Worm (Caenorhabditis elegans) whole organism, L1 larva: ENCODE results near the gene flp-18.
A peak's percentile ranks its signal among the peaks of the same experiment; 100 is the strongest.

ENCODE experiments used
- aha-1 ChIP-seq: fragments of 150-350 bp; optimal IDR thresholded peaks from 2 replicates; lab custom pipeline; 2014; ENCODE audit warnings: missing biosample characterization, missing genetic modification characterization
- ama-1 ChIP-seq: fragments of 150-350 bp; optimal IDR thresholded peaks from 2 replicates; lab custom pipeline; 2014
- ceh-63 ChIP-seq: fragments of 200-800 bp; sonication (Bioruptor generic); optimal IDR thresholded peaks from 2 replicates; lab custom pipeline; 2018; ENCODE audit warnings: mild to moderate bottlenecking, missing genetic modification characterization, missing compliant biosample characterization
- ceh-88 ChIP-seq: fragments of 200-800 bp; sonication (Bioruptor generic); IDR thresholded peaks from 2 replicates; pipeline ENCODE4 v1.3.6; 2022; ENCODE audit warnings: missing genetic modification characterization, missing compliant biosample characterization
- ces-1 ChIP-seq: fragments of 150-350 bp; optimal IDR thresholded peaks from 2 replicates; lab custom pipeline; 2014; ENCODE audit warnings: missing biosample characterization, missing genetic modification reagents, missing genetic modification characterization
- dsc-1 ChIP-seq: sonication (generic microtip); optimal IDR thresholded peaks from 2 replicates; lab custom pipeline; 2016; ENCODE audit warnings: mild to moderate bottlenecking, missing genetic modification characterization, missing compliant biosample characterization
- efl-1 ChIP-seq, 4 experiments: fragments of 150-350 bp; optimal IDR thresholded peaks in 3 of 4; peaks in 1 of 4; 1 replicate in 1 of 4; 2 replicates in 3 of 4; lab custom pipeline; 2014; ENCODE audit warnings: missing biosample characterization in 2 of 4, missing genetic modification characterization in 2 of 4, missing genetic modification reagents in 2 of 4
- efl-3 ChIP-seq: fragments of 200-800 bp; sonication (Bioruptor generic); optimal IDR thresholded peaks from 2 replicates; lab custom pipeline; 2018; ENCODE audit warnings: mild to moderate bottlenecking, missing genetic modification characterization, missing compliant biosample characterization
- egl-27 ChIP-seq, 2 experiments: fragments of 150-350 bp in 1 of 2; sonication (generic microtip); optimal IDR thresholded peaks; 3 replicates each; lab custom pipeline; 2017 to 2018; ENCODE audit warnings: missing biosample characterization in 2 of 2, missing genetic modification characterization in 2 of 2, missing genetic modification reagents in 2 of 2
- elt-2 ChIP-seq: sonication (generic microtip); optimal IDR thresholded peaks from 2 replicates; lab custom pipeline; 2016; ENCODE audit warnings: missing genetic modification characterization, mild to moderate bottlenecking, inconsistent platforms, missing compliant biosample characterization, missing genetic modification reagents
- elt-3 ChIP-seq, 6 experiments: fragments of 150-350 bp in 1 of 6; sonication (generic microtip); optimal IDR thresholded peaks; 2 replicates each; lab custom pipeline; 2017 to 2018; ENCODE audit warnings: missing biosample characterization in 6 of 6, missing genetic modification characterization in 6 of 6, inconsistent platforms in 1 of 6
- fos-1 ChIP-seq: fragments of 150-350 bp; optimal IDR thresholded peaks from 2 replicates; lab custom pipeline; 2014; ENCODE audit warnings: missing biosample characterization, missing genetic modification characterization
- hlh-4 ChIP-seq: sonication (generic microtip); optimal IDR thresholded peaks from 2 replicates; lab custom pipeline; 2016; ENCODE audit warnings: mild to moderate bottlenecking, missing genetic modification characterization, missing compliant biosample characterization
- lin-13 ChIP-seq: fragments of 150-350 bp; optimal IDR thresholded peaks from 2 replicates; lab custom pipeline; 2014; ENCODE audit warnings: missing biosample characterization, missing genetic modification reagents, missing genetic modification characterization
- lin-15B ChIP-seq: fragments of 150-350 bp; sonication (generic microtip); optimal IDR thresholded peaks from 3 replicates; lab custom pipeline; 2014; ENCODE audit warnings: missing biosample characterization, missing genetic modification characterization
- lin-35 ChIP-seq, 2 experiments: fragments of 150-350 bp; optimal IDR thresholded peaks; 2 replicates each; lab custom pipeline; 2014; ENCODE audit warnings: missing biosample characterization in 2 of 2, missing genetic modification characterization in 2 of 2, missing genetic modification reagents in 2 of 2
- lsy-2 ChIP-seq, 2 experiments: fragments of 150-350 bp; optimal IDR thresholded peaks; 2 replicates each; lab custom pipeline; 2014; ENCODE audit warnings: missing biosample characterization in 2 of 2, missing genetic modification characterization in 2 of 2
- nhr-11 ChIP-seq: fragments of 150-350 bp; optimal IDR thresholded peaks from 2 replicates; lab custom pipeline; 2014; ENCODE audit warnings: missing biosample characterization, missing genetic modification characterization
- nhr-20 ChIP-seq: sonication (generic microtip); optimal IDR thresholded peaks from 2 replicates; lab custom pipeline; 2016; ENCODE audit warnings: mild to moderate bottlenecking, missing genetic modification characterization, missing compliant biosample characterization
- nhr-237 ChIP-seq: fragments of 150-350 bp; optimal IDR thresholded peaks from 2 replicates; lab custom pipeline; 2014; ENCODE audit warnings: missing biosample characterization, missing genetic modification characterization
- nhr-28 ChIP-seq: fragments of 150-350 bp; optimal IDR thresholded peaks from 2 replicates; lab custom pipeline; 2014; ENCODE audit warnings: missing biosample characterization, missing genetic modification characterization
- nhr-47 ChIP-seq: sonication (generic microtip); optimal IDR thresholded peaks from 2 replicates; lab custom pipeline; 2016; ENCODE audit warnings: mild to moderate bottlenecking, missing genetic modification characterization, moderate library complexity, missing compliant biosample characterization
- nhr-71 ChIP-seq: sonication (generic microtip); optimal IDR thresholded peaks from 2 replicates; lab custom pipeline; 2016; ENCODE audit warnings: mild to moderate bottlenecking, missing genetic modification characterization, moderate library complexity, missing compliant biosample characterization
- nhr-77 ChIP-seq: fragments of 150-350 bp; optimal IDR thresholded peaks from 2 replicates; lab custom pipeline; 2014; ENCODE audit warnings: missing biosample characterization, missing genetic modification characterization
- nhr-84 ChIP-seq: sonication (generic microtip); optimal IDR thresholded peaks from 2 replicates; lab custom pipeline; 2017; ENCODE audit warnings: missing biosample characterization, missing genetic modification characterization
- nhr-85 ChIP-seq: sonication (generic microtip); peaks from one replicate; lab custom pipeline; 2016; ENCODE audit warnings: missing genetic modification characterization, inconsistent platforms, missing compliant biosample characterization
- pag-3 ChIP-seq: sonication (generic microtip); optimal IDR thresholded peaks from 2 replicates; lab custom pipeline; 2017; ENCODE audit warnings: missing genetic modification characterization, mild to moderate bottlenecking, missing compliant biosample characterization, antibody characterized with exemption, borderline replicate concordance; ENCODE audit not compliant: insufficient read depth
- pax-3 ChIP-seq: fragments of 200-800 bp; sonication (Bioruptor generic); optimal IDR thresholded peaks from 2 replicates; lab custom pipeline; 2018; ENCODE audit warnings: mild to moderate bottlenecking, missing genetic modification characterization, moderate library complexity, missing compliant biosample characterization
- snpc-4 ChIP-seq: fragments of 150-350 bp; optimal IDR thresholded peaks from 2 replicates; lab custom pipeline; 2014; ENCODE audit warnings: missing biosample characterization, missing genetic modification characterization
- swsn-7 ChIP-seq: sonication (generic microtip); optimal IDR thresholded peaks from 2 replicates; lab custom pipeline; 2016; ENCODE audit warnings: missing genetic modification characterization, missing compliant biosample characterization
- tbx-2 ChIP-seq: sonication (generic microtip); optimal IDR thresholded peaks from 2 replicates; lab custom pipeline; 2016; ENCODE audit warnings: missing genetic modification characterization, missing compliant biosample characterization
- unc-30 ChIP-seq: sonication (generic microtip); optimal IDR thresholded peaks from 2 replicates; lab custom pipeline; 2017; ENCODE audit warnings: missing biosample characterization, missing genetic modification characterization
- unc-62 ChIP-seq: fragments of 150-350 bp; optimal IDR thresholded peaks from 2 replicates; lab custom pipeline; 2014; ENCODE audit warnings: missing biosample characterization, missing genetic modification reagents, missing genetic modification characterization
- zip-4 ChIP-seq: fragments of 200-800 bp; sonication (Bioruptor generic); optimal IDR thresholded peaks from 2 replicates; lab custom pipeline; 2018; ENCODE audit warnings: mild to moderate bottlenecking, missing genetic modification characterization, moderate library complexity, missing compliant biosample characterization
- ztf-11 ChIP-seq, 2 experiments: sonication (generic microtip); optimal IDR thresholded peaks; 2 replicates each; lab custom pipeline; 2016 to 2017; ENCODE audit warnings: missing genetic modification characterization in 2 of 2, missing biosample characterization in 1 of 2, missing compliant biosample characterization in 1 of 2
- ztf-4 ChIP-seq: fragments of 150-350 bp; optimal IDR thresholded peaks from 2 replicates; lab custom pipeline; 2014; ENCODE audit warnings: missing biosample characterization, missing genetic modification characterization

The flp-18 gene

DNA sequence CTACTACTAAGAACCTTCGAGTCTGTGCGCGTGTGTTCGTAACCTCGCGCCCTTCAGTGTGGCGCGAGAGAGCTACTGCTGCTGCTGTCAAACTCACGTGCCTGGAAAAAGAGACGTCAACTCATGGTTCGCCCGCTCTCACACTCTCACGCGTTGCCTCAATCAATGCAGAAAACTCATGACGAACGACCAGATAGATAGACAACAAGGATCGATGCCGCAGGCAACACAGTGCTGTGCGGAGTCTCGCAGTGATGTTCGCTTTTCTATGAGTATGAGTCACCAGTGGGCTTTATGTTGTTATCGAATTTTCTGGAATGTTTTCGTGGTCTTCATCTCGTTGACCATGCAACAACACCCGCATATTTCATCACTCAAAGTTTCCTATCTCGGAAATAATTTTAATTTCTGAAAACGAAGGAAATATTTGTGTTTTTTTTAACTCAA, 46.8 kb downstream of the flp-18 start (continued):
- no peak for TF ChIP-seq ceh-63 (GFP tag; lab: Kevin White, UChicago)
- TF ChIP-seq aha-1 (tag; lab: Kevin White, UChicago) = no peak
- peak; percentile 58 for TF ChIP-seq lsy-2 (tag; optimal IDR thresholded peaks at IDR 0.05; lab: Kevin White, UChicago)
- no peak for TF ChIP-seq nhr-84 (tag; lab: Kevin White, UChicago)
- peak; percentile 71 for TF ChIP-seq nhr-47 (tag; lab: Kevin White, UChicago)
- TF ChIP-seq nhr-11 (tag; lab: Kevin White, UChicago) = peak; percentile 59
- peak; percentile 56 for TF ChIP-seq lin-13 (GFP tag; lab: Kevin White, UChicago)
- TF ChIP-seq pag-3 (tag; lab: Kevin White, UChicago) = no peak
- TF ChIP-seq nhr-20 (tag; lab: Kevin White, UChicago) = peak; percentile 75
- no peak for TF ChIP-seq unc-62
- peak; percentile 25 for TF ChIP-seq elt-2 (tag; lab: Kevin White, UChicago)
- TF ChIP-seq efl-1 (optimal IDR thresholded peaks at IDR 0.05; lab: Kevin White, UChicago) = peak; percentile 7 to 20
- peak in 1 of 2 experiments; percentile 54 for TF ChIP-seq efl-1 (GFP tag; optimal IDR thresholded peaks at IDR 0.05 in 1 of 2; lab: Kevin White, UChicago)
- no peak for TF ChIP-seq unc-30 (tag; lab: Kevin White, UChicago)
- no peak for TF ChIP-seq nhr-77 (tag; lab: Kevin White, UChicago)
- peak; percentile 44 for TF ChIP-seq pax-3 (tag; lab: Kevin White, UChicago)
- peak; percentile 71 for TF ChIP-seq nhr-85 (tag; lab: Kevin White, UChicago)
- TF ChIP-seq tbx-2 = peak; percentile 49
- TF ChIP-seq ceh-88 (GFP tag; lab: Robert Waterston, UW) = peak; percentile 37; the same call in 1 of the 2 replicates
- TF ChIP-seq ces-1 (GFP tag; lab: Kevin White, UChicago) = no peak
- TF ChIP-seq nhr-237 (tag; lab: Kevin White, UChicago) = no peak
- no peak for TF ChIP-seq nhr-28 (tag; lab: Kevin White, UChicago)
- peak; percentile 52 for TF ChIP-seq dsc-1
- TF ChIP-seq swsn-7 (tag; lab: Kevin White, UChicago) = peak; percentile 59
- TF ChIP-seq zip-4 (GFP tag; lab: Kevin White, UChicago) = no peak
- TF ChIP-seq ama-1 (lab: Kevin White, UChicago) = no peak
- TF ChIP-seq hlh-4 (tag; lab: Kevin White, UChicago) = no peak
- TF ChIP-seq ztf-11 (tag; optimal IDR thresholded peaks at IDR 0.05; lab: Kevin White, UChicago) = no peak
- TF ChIP-seq elt-3 (tag; optimal IDR thresholded peaks at IDR 0.05; lab: Kevin White, UChicago) = no peak
- peak; percentile 17 for TF ChIP-seq snpc-4
- TF ChIP-seq fos-1 = no peak
- TF ChIP-seq egl-27 (tag; optimal IDR thresholded peaks at IDR 0.05; lab: Kevin White, UChicago) = no peak

DNA sequence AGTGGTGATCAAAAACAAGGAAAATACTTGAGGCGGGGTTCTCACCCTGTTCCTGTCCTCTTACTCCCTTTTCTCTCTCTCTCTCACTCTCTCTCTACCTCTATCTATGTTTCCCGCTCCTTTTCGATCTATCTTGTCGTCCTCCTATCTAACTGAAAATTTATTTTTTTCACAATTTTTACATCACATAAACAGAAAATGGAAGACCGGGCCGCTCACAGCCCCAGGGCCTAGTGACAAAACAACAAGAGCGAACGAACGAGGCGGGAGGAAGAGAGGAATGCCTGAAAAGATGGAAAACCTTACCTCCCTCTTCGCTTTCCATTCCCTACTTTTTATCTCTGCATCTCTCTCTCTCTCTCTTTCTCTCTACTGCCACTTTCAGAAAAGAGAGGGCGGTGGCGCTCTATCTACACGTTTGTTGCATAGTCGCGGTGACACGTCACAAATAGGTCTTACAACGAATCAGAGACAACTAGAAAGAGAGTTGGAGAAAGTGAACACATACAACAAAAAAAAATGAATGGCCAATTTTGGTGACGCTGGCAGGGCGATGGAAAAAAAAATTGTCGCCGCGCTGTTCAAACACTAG, 47.5 kb downstream of the flp-18 start:
- TF ChIP-seq efl-3 (GFP tag; lab: Kevin White, UChicago) (no peak), efl-1 (optimal IDR thresholded peaks at IDR 0.05; lab: Kevin White, UChicago) (no peak), efl-1 (GFP tag; optimal IDR thresholded peaks at IDR 0.05 in 1 of 2; lab: Kevin White, UChicago) (peak in 1 of 2 experiments; percentile 52)

DNA sequence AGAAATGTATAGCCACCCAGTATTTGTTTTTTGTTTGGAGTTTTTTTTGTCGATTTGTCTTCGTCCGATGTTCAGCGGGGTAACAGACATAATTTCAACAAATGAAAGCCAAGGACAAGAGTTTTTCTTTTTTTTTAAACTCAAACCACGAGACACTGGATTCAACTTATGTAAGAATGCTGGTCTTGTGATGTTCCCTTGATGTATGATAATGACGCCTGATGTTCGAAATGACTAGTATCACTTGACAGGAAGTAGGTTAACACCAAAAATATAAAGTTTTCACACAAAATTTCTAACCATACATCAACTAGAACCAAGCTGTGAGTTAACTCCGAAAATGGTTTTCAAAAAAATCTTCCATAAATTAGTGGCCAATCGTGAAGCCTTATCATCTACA, 48.1 kb downstream of the flp-18 start:
- no peak for TF ChIP-seq lin-15B (tag; lab: Kevin White, UChicago)
- TF ChIP-seq ztf-4 (tag; lab: Kevin White, UChicago) = no peak
- TF ChIP-seq nhr-71 (tag; lab: Kevin White, UChicago) = peak; percentile 16
- TF ChIP-seq lin-35 (GFP tag; optimal IDR thresholded peaks at IDR 0.05; lab: Kevin White, UChicago) = peak in 1 of 2 experiments; percentile 43
